Fruit fly (Drosophila melanogaster) whole organism, embryonic: ENCODE results near the gene NELF-B.

Source experiments
- Abd-B ChIP-seq: fragments of 200-800 bp; sonication (Bioruptor generic); optimal IDR thresholded peaks from 2 replicates; lab custom pipeline; 2018; ENCODE audit warnings: missing biosample characterization, mild to moderate bottlenecking, missing genetic modification characterization, moderate library complexity
- CG11085 ChIP-seq: fragments of 200-800 bp; sonication (Bioruptor generic); IDR thresholded peaks from 2 replicates; pipeline ENCODE4 v1.3.6; 2022; ENCODE audit warnings: missing biosample characterization, missing genetic modification characterization
- CG3065 ChIP-seq: fragments of 200-800 bp; sonication (Bioruptor generic); optimal IDR thresholded peaks from 2 replicates; lab custom pipeline; 2016; ENCODE audit warnings: missing biosample characterization, missing genetic modification characterization
- cad ChIP-seq: fragments of >200 bp; optimal IDR thresholded peaks from 2 replicates; lab custom pipeline; 2017; ENCODE audit warnings: missing biosample characterization, missing genetic modification characterization
- ro ChIP-seq: fragments of 200-800 bp; sonication (Bioruptor generic); IDR thresholded peaks from 2 replicates; pipeline ENCODE4 v1.3.6; 2022; ENCODE audit warnings: missing biosample characterization, missing genetic modification characterization
- seq ChIP-seq: fragments of 200-800 bp; sonication (Bioruptor generic); IDR thresholded peaks from 2 replicates; pipeline ENCODE4 v1.3.6; 2022; ENCODE audit warnings: missing biosample characterization, missing genetic modification characterization

dm6 chrX:7715433-7715832 is 12.7 kb downstream of the NELF-B start:
- no peak for TF ChIP-seq CG11085 (GFP tag; lab: Robert Waterston, UW)
- no peak for TF ChIP-seq ro (GFP tag; lab: Robert Waterston, UW)
- TF ChIP-seq CG3065 (GFP tag; lab: Kevin White, UChicago) = no peak
- no peak for TF ChIP-seq seq (GFP tag; lab: Robert Waterston, UW)
- TF ChIP-seq cad = no peak
- no peak for TF ChIP-seq Abd-B
